Worm (Caenorhabditis elegans): ENCODE measurements around the gene clec-127.

DNA sequence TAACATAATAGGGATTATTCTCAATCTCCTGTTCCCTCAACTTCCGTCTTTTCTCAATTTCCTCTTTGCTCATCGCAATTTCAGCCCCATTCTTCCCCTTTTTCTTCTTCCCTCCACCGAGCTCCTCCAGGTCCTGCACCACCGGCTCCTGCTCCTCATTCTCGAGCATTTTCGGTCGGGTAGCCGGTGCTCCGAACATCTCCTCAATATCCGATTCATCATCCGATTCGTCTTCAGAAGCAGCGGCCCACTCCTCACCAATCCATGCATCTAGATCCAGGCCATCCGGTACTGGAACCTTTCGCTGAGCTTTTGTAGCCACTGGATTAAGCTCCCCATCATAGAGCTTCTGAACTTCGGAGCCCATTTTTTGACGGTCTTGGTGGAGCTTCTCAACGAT is 28.9 kb downstream of the clec-127 start:
- TF ChIP-seq him-1 (tag; optimal IDR thresholded peaks at IDR 0.05): no peak
- TF ChIP-seq dao-5 (tag; optimal IDR thresholded peaks at IDR 0.05): no peak
- no peak for TF ChIP-seq W03F9.2 (tag; optimal IDR thresholded peaks at IDR 0.05)
